Fruit fly (Drosophila melanogaster) whole organism, prepupa: ENCODE results near the gene CG1951.

ENCODE experiments used
- Blimp-1 ChIP-seq: fragments of 200-800 bp; sonication (Bioruptor generic); optimal IDR thresholded peaks from 3 replicates; lab custom pipeline; 2017; ENCODE audit warnings: missing biosample characterization, missing genetic modification characterization, mild to moderate bottlenecking, moderate library complexity, missing genetic modification reagents
- CG10631 ChIP-seq: fragments of 200-800 bp; sonication (Bioruptor generic); optimal IDR thresholded peaks from 2 replicates; lab custom pipeline; 2016; ENCODE audit warnings: missing biosample characterization, missing genetic modification characterization
- CG10669 ChIP-seq: fragments of 200-800 bp; sonication (Bioruptor generic); optimal IDR thresholded peaks from 3 replicates; lab custom pipeline; 2018; ENCODE audit warnings: missing biosample characterization, mild to moderate bottlenecking, missing genetic modification characterization, moderate library complexity
- CG11762 ChIP-seq: fragments of 200-800 bp; sonication (Bioruptor generic); optimal IDR thresholded peaks from 3 replicates; lab custom pipeline; 2016; ENCODE audit warnings: missing biosample characterization, missing genetic modification characterization; ENCODE audit not compliant: insufficient read depth
- CG15336 ChIP-seq: fragments of 200-800 bp; sonication (Bioruptor generic); IDR thresholded peaks from 2 replicates; pipeline ENCODE4 v1.3.6; 2022; ENCODE audit warnings: missing biosample characterization, missing genetic modification characterization
- CG1621 ChIP-seq: fragments of 200-800 bp; sonication (Bioruptor generic); optimal IDR thresholded peaks from 3 replicates; lab custom pipeline; 2018; ENCODE audit warnings: missing biosample characterization, mild to moderate bottlenecking, missing genetic modification characterization
- CG16779 ChIP-seq: fragments of 200-800 bp; sonication (Bioruptor generic); optimal IDR thresholded peaks from 3 replicates; lab custom pipeline; 2017; ENCODE audit warnings: missing biosample characterization, mild to moderate bottlenecking, missing genetic modification characterization
- CG3032 ChIP-seq: fragments of 200-800 bp; optimal IDR thresholded peaks from 2 replicates; lab custom pipeline; 2019; ENCODE audit warnings: missing biosample characterization, mild to moderate bottlenecking, missing genetic modification characterization, moderate library complexity
- CG3919 ChIP-seq: fragments of 200-800 bp; sonication (Bioruptor generic); optimal IDR thresholded peaks from 3 replicates; lab custom pipeline; 2016; ENCODE audit warnings: missing biosample characterization, missing genetic modification characterization
- CG6163 ChIP-seq: fragments of 200-800 bp; sonication (Bioruptor generic); IDR thresholded peaks from 3 replicates; pipeline ENCODE4 v1.3.6; 2022; ENCODE audit warnings: missing biosample characterization, missing genetic modification characterization
- CG6276 ChIP-seq: fragments of 200-800 bp; sonication (Bioruptor generic); optimal IDR thresholded peaks from 2 replicates; lab custom pipeline; 2017; ENCODE audit warnings: missing biosample characterization, mild to moderate bottlenecking, missing genetic modification characterization
- CG6792 ChIP-seq: fragments of 200-800 bp; sonication (Bioruptor generic); optimal IDR thresholded peaks from 3 replicates; lab custom pipeline; 2016; ENCODE audit warnings: missing biosample characterization, missing genetic modification characterization
- CG6808 ChIP-seq: fragments of 200-800 bp; sonication (Bioruptor generic); optimal IDR thresholded peaks from 3 replicates; lab custom pipeline; 2017; ENCODE audit warnings: missing biosample characterization, missing genetic modification characterization, mild to moderate bottlenecking, moderate library complexity, missing genetic modification reagents
- CG6854 ChIP-seq: fragments of 200-800 bp; sonication (Bioruptor generic); optimal IDR thresholded peaks from 2 replicates; lab custom pipeline; 2017; ENCODE audit warnings: missing biosample characterization, mild to moderate bottlenecking, missing genetic modification characterization
- CG7368 ChIP-seq: fragments of 200-800 bp; sonication (Bioruptor generic); optimal IDR thresholded peaks from 3 replicates; lab custom pipeline; 2016; ENCODE audit warnings: missing biosample characterization, missing genetic modification characterization
- CG8119 ChIP-seq: fragments of 200-800 bp; sonication (Bioruptor generic); IDR thresholded peaks from 3 replicates; pipeline ENCODE4 v1.3.6; 2022; ENCODE audit warnings: missing biosample characterization, missing genetic modification characterization
- CG9139 ChIP-seq: fragments of 200-800 bp; sonication (Bioruptor generic); optimal IDR thresholded peaks from 3 replicates; lab custom pipeline; 2017; ENCODE audit warnings: missing biosample characterization, mild to moderate bottlenecking, missing genetic modification characterization
- Eip93F ChIP-seq: fragments of 200-800 bp; sonication (Bioruptor generic); optimal IDR thresholded peaks from 2 replicates; lab custom pipeline; 2016; ENCODE audit warnings: missing biosample characterization, mild to moderate bottlenecking, missing genetic modification characterization
- Ets21C ChIP-seq: fragments of 200-800 bp; sonication (Bioruptor generic); optimal IDR thresholded peaks from 3 replicates; lab custom pipeline; 2016; ENCODE audit warnings: missing biosample characterization, missing genetic modification characterization
- Ets96B ChIP-seq: fragments of 200-800 bp; optimal IDR thresholded peaks from 2 replicates; lab custom pipeline; 2019; ENCODE audit warnings: missing biosample characterization, mild to moderate bottlenecking, missing genetic modification characterization, moderate library complexity
- Gug ChIP-seq: fragments of 200-800 bp; sonication (Bioruptor generic); IDR thresholded peaks from 2 replicates; pipeline ENCODE4 v1.3.6; 2022; ENCODE audit warnings: missing biosample characterization, missing genetic modification characterization
- Smox ChIP-seq: fragments of 200-800 bp; sonication (Bioruptor generic); optimal IDR thresholded peaks from 3 replicates; lab custom pipeline; 2016; ENCODE audit warnings: missing biosample characterization, missing genetic modification characterization
- Sox102F ChIP-seq: fragments of 200-800 bp; sonication (Bioruptor generic); optimal IDR thresholded peaks from 2 replicates; lab custom pipeline; 2016; ENCODE audit warnings: missing biosample characterization, mild to moderate bottlenecking, missing genetic modification characterization
- Sox14 ChIP-seq: fragments of 200-800 bp; sonication (Bioruptor generic); optimal IDR thresholded peaks from 3 replicates; lab custom pipeline; 2016; ENCODE audit warnings: missing biosample characterization, missing genetic modification characterization
- Sox15 ChIP-seq: fragments of 200-800 bp; sonication (Bioruptor generic); optimal IDR thresholded peaks from 3 replicates; lab custom pipeline; 2016; ENCODE audit warnings: missing biosample characterization, missing genetic modification characterization
- acj6 ChIP-seq: fragments of 200-800 bp; sonication (Bioruptor generic); optimal IDR thresholded peaks from 3 replicates; lab custom pipeline; 2016; ENCODE audit warnings: missing biosample characterization, missing genetic modification characterization
- dac ChIP-seq: fragments of 200-800 bp; sonication (Bioruptor generic); optimal IDR thresholded peaks from 2 replicates; lab custom pipeline; 2017; ENCODE audit warnings: missing biosample characterization, mild to moderate bottlenecking, missing genetic modification characterization
- dsx ChIP-seq: fragments of 200-800 bp; optimal IDR thresholded peaks from 3 replicates; lab custom pipeline; 2019; ENCODE audit warnings: missing biosample characterization, mild to moderate bottlenecking, missing genetic modification characterization, moderate library complexity; ENCODE audit not compliant: poor library complexity, severe bottlenecking
- eg ChIP-seq: fragments of 200-800 bp; sonication (Bioruptor generic); IDR thresholded peaks from 3 replicates; pipeline ENCODE4 v1.3.6; 2022; ENCODE audit warnings: missing biosample characterization, missing genetic modification characterization
- esn ChIP-seq: fragments of 200-800 bp; sonication (Bioruptor generic); optimal IDR thresholded peaks from 2 replicates; lab custom pipeline; 2016; ENCODE audit warnings: missing biosample characterization, mild to moderate bottlenecking, missing genetic modification characterization, moderate library complexity
- fd59A ChIP-seq: fragments of 200-800 bp; sonication (Bioruptor generic); optimal IDR thresholded peaks from 2 replicates; lab custom pipeline; 2017; ENCODE audit warnings: missing biosample characterization, mild to moderate bottlenecking, missing genetic modification characterization, missing genetic modification reagents
- fkh ChIP-seq: fragments of 200-800 bp; sonication (Bioruptor generic); optimal IDR thresholded peaks from 3 replicates; lab custom pipeline; 2017; ENCODE audit warnings: missing biosample characterization, mild to moderate bottlenecking, missing genetic modification characterization, moderate library complexity
- net ChIP-seq: fragments of 200-800 bp; sonication (Bioruptor generic); optimal IDR thresholded peaks from 3 replicates; lab custom pipeline; 2016; ENCODE audit warnings: missing biosample characterization, missing genetic modification characterization
- salr ChIP-seq, 2 experiments: fragments of 200-800 bp; sonication (Bioruptor generic); optimal IDR thresholded peaks; 3 replicates each; lab custom pipeline; 2016 to 2018; ENCODE audit warnings: missing biosample characterization in 2 of 2, missing genetic modification characterization in 2 of 2, mild to moderate bottlenecking in 1 of 2
- spab ChIP-seq: fragments of 200-800 bp; sonication (Bioruptor generic); optimal IDR thresholded peaks from 2 replicates; lab custom pipeline; 2017; ENCODE audit warnings: missing biosample characterization, mild to moderate bottlenecking, missing genetic modification characterization, missing genetic modification reagents
- ss ChIP-seq, 2 experiments: fragments of 200-800 bp; sonication (Bioruptor generic); optimal IDR thresholded peaks; 2 replicates in 1 of 2; 3 replicates in 1 of 2; lab custom pipeline; 2017 to 2018; ENCODE audit warnings: mild to moderate bottlenecking in 2 of 2, missing biosample characterization in 2 of 2, missing genetic modification characterization in 2 of 2, moderate library complexity in 1 of 2
- svp ChIP-seq: fragments of 200-800 bp; sonication (Bioruptor generic); peaks from one replicate; lab custom pipeline; 2016; ENCODE audit warnings: missing biosample characterization, missing genetic modification characterization
- vri ChIP-seq: fragments of 200-800 bp; sonication (Bioruptor generic); optimal IDR thresholded peaks from 3 replicates; lab custom pipeline; 2016; ENCODE audit warnings: missing biosample characterization, mild to moderate bottlenecking, missing genetic modification characterization

The CG1951 gene

dm6 chr3R:29052380-29052779 is 25.3 kb downstream of the CG1951 start, which contains the start of gene CG11842:
Gene CG11842 (plus strand): TSS chr3R:29052680.
- TF ChIP-seq Sox15 (GFP tag; lab: Kevin White, UChicago) (no peak), fkh (peak; percentile 40)

dm6 chr3R:29054047-29054446 is 27.0 kb downstream of the CG1951 start, which contains the start of gene CG11843:
Gene CG11843 (plus strand): TSS chr3R:29054347.
- no peak for TF ChIP-seq CG15336 (GFP tag; lab: Robert Waterston, UW)
- TF ChIP-seq Sox15 (GFP tag; lab: Kevin White, UChicago) = no peak
- TF ChIP-seq CG6276 (GFP tag; lab: Kevin White, UChicago) = no peak
- no peak for TF ChIP-seq CG11762
- TF ChIP-seq CG6808 = no peak
- no peak for TF ChIP-seq fd59A (GFP tag; lab: Kevin White, UChicago)
- no peak for TF ChIP-seq CG6854 (GFP tag; lab: Kevin White, UChicago)
- no peak for TF ChIP-seq Sox14
- TF ChIP-seq Blimp-1 = no peak
- TF ChIP-seq CG8119 = no peak
- no peak for TF ChIP-seq CG9139
- TF ChIP-seq, all 60 proteins: peak for 0

dm6 chr3R:29055710-29056109 is 28.7 kb downstream of the CG1951 start, which contains the start of gene Sirt7:
Gene Sirt7 (plus strand): TSS chr3R:29055927.
- TF ChIP-seq dsx = peak; percentile 74
- TF ChIP-seq fkh = peak; percentile 92
- no peak for TF ChIP-seq CG6276 (GFP tag; lab: Kevin White, UChicago)
- peak; percentile 13 for TF ChIP-seq esn (GFP tag; lab: Kevin White, UChicago)
- peak; percentile 60 for TF ChIP-seq spab (GFP tag; lab: Kevin White, UChicago)
- peak; percentile 75 for TF ChIP-seq CG15336 (GFP tag; lab: Robert Waterston, UW)
- peak; percentile 74 for TF ChIP-seq CG16779
- no peak for TF ChIP-seq CG10669 (GFP tag; lab: Kevin White, UChicago)
- peak; percentile 0 for TF ChIP-seq fd59A (GFP tag; lab: Kevin White, UChicago)
- TF ChIP-seq Gug (GFP tag; lab: Robert Waterston, UW) = peak; percentile 49
- TF ChIP-seq svp = no peak
- TF ChIP-seq ss (GFP tag; optimal IDR thresholded peaks at IDR 0.05; lab: Kevin White, UChicago) = peak in 1 of 2 experiments; percentile 76
- TF ChIP-seq salr (GFP tag; optimal IDR thresholded peaks at IDR 0.05; lab: Kevin White, UChicago) = no peak
- TF ChIP-seq net (GFP tag; lab: Kevin White, UChicago) = peak; percentile 66
- peak; percentile 76; the same call in 2 of the 3 replicates for TF ChIP-seq CG8119
- peak; percentile 88 for TF ChIP-seq CG6163 (GFP tag; lab: Robert Waterston, UW)
- no peak for TF ChIP-seq CG10631 (GFP tag; lab: Kevin White, UChicago)
- TF ChIP-seq CG1621 (tag; lab: Kevin White, UChicago) = peak; percentile 76
- TF ChIP-seq CG3032 (tag; lab: Kevin White, UChicago) = peak; percentile 80
- peak; percentile 58 for TF ChIP-seq CG9139
- TF ChIP-seq dac (GFP tag; lab: Kevin White, UChicago) = peak; percentile 72
- TF ChIP-seq Ets96B = peak; percentile 79
- TF ChIP-seq Sox102F (GFP tag; lab: Kevin White, UChicago) = no peak
- peak; percentile 62 for TF ChIP-seq Eip93F (GFP tag; lab: Kevin White, UChicago)
- peak; percentile 91 for TF ChIP-seq eg (GFP tag; lab: Robert Waterston, UW)
- TF ChIP-seq CG7368 (GFP tag; lab: Kevin White, UChicago) = no peak
- peak; percentile 41 for TF ChIP-seq CG6854 (GFP tag; lab: Kevin White, UChicago)

- TF ChIP-seq dac (GFP tag; lab: Kevin White, UChicago) = no peak
- TF ChIP-seq Sox102F (GFP tag; lab: Kevin White, UChicago) = no peak
- no peak for TF ChIP-seq acj6 (GFP tag; lab: Kevin White, UChicago)
- no peak for TF ChIP-seq CG3919 (GFP tag; lab: Kevin White, UChicago)
- TF ChIP-seq vri (GFP tag; lab: Kevin White, UChicago) = no peak
- no peak for TF ChIP-seq Ets21C (GFP tag; lab: Kevin White, UChicago)
- no peak for TF ChIP-seq CG10669 (GFP tag; lab: Kevin White, UChicago)
- TF ChIP-seq ss (GFP tag; optimal IDR thresholded peaks at IDR 0.05; lab: Kevin White, UChicago) = no peak
- no peak for TF ChIP-seq CG3032 (tag; lab: Kevin White, UChicago)
- no peak for TF ChIP-seq Smox (GFP tag; lab: Kevin White, UChicago)
- TF ChIP-seq CG6792 (GFP tag; lab: Kevin White, UChicago) = no peak
- TF ChIP-seq CG16779 = no peak
- TF ChIP-seq CG6808 = no peak
- no peak for TF ChIP-seq esn (GFP tag; lab: Kevin White, UChicago)
Observed at dm6 chr3R:29059385-29059784, 32.3 kb downstream of the CG1951 start.
